Worm (Caenorhabditis elegans) whole organism, early embryonic: ENCODE data around the gene srh-137.

Source experiments
- aly-1 ChIP-seq: sonication (generic microtip); optimal IDR thresholded peaks from 2 replicates; lab custom pipeline; 2016; ENCODE audit warnings: missing genetic modification characterization, missing compliant biosample characterization
- ama-1 ChIP-seq: fragments of 150-350 bp; optimal IDR thresholded peaks from 2 replicates; lab custom pipeline; 2014
- ceh-36 ChIP-seq: sonication (generic microtip); optimal IDR thresholded peaks from 2 replicates; lab custom pipeline; 2016; ENCODE audit warnings: missing genetic modification characterization, inconsistent platforms, missing compliant biosample characterization
- ets-7 ChIP-seq: sonication (generic microtip); optimal IDR thresholded peaks from 2 replicates; lab custom pipeline; 2016; ENCODE audit warnings: missing genotype, missing genetic modification characterization, missing compliant biosample characterization
- hmbx-1 ChIP-seq: sonication (generic microtip); optimal IDR thresholded peaks from 2 replicates; lab custom pipeline; 2016; ENCODE audit warnings: mild to moderate bottlenecking, missing genetic modification characterization, missing compliant biosample characterization
- hmg-4 ChIP-seq: fragments of 200-800 bp; sonication (Bioruptor generic); optimal IDR thresholded peaks from 2 replicates; lab custom pipeline; 2018; ENCODE audit warnings: mild to moderate bottlenecking, missing genetic modification characterization, missing compliant biosample characterization
- scrt-1 ChIP-seq: fragments of 200-800 bp; sonication (Bioruptor generic); IDR thresholded peaks from 2 replicates; pipeline ENCODE4 v1.3.6; 2022; ENCODE audit warnings: missing genetic modification characterization, missing compliant biosample characterization
- sea-1 ChIP-seq: fragments of 200-800 bp; sonication (Bioruptor generic); conservative IDR thresholded peaks from 2 replicates; pipeline ENCODE4 v1.3.6; 2022; ENCODE audit warnings: missing genetic modification characterization, missing compliant biosample characterization
- tbx-11 ChIP-seq: fragments of 200-800 bp; sonication (Bioruptor generic); IDR thresholded peaks from 2 replicates; pipeline ENCODE4 v1.3.6; 2022; ENCODE audit warnings: missing genetic modification characterization, missing compliant biosample characterization
- tbx-37 ChIP-seq: fragments of 200-800 bp; sonication (Bioruptor generic); conservative IDR thresholded peaks from 2 replicates; pipeline ENCODE4 v1.3.6; 2022; ENCODE audit warnings: missing genetic modification reagents, missing genetic modification characterization, missing compliant biosample characterization
- tra-4 ChIP-seq: sonication (generic microtip); optimal IDR thresholded peaks from 2 replicates; lab custom pipeline; 2017; ENCODE audit warnings: missing genetic modification characterization, missing compliant biosample characterization

ce11 chrV:16694538-16694937 is 21.9 kb downstream of the srh-137 start, which contains the start of gene srz-101:
- TF ChIP-seq aly-1 (tag; lab: Kevin White, UChicago) (no peak), ceh-36 (tag; lab: Kevin White, UChicago) (no peak), tbx-37 (GFP tag; lab: Robert Waterston, UW) (no peak), ama-1 (lab: Kevin White, UChicago) (no peak), hmg-4 (GFP tag; lab: Kevin White, UChicago) (no peak), sea-1 (GFP tag; lab: Robert Waterston, UW) (no peak), tra-4 (no peak), ets-7 (no peak), hmbx-1 (tag; lab: Kevin White, UChicago) (no peak), scrt-1 (GFP tag; lab: Robert Waterston, UW) (no peak), tbx-11 (GFP tag; lab: Robert Waterston, UW) (no peak)
